Worm (Caenorhabditis elegans): ENCODE results near the gene T04C9.2.

T04C9.2 gene

ce11 chrIII:5991142-5991930, at the start of gene T04C9.2:
T04C9.2 (plus strand) TSS chrIII:5991880.
- TF ChIP-seq zag-1 (tag; optimal IDR thresholded peaks at IDR 0.05), result peak; percentile 22
- TF ChIP-seq mbf-1 (tag; optimal IDR thresholded peaks at IDR 0.05), result no peak
- TF ChIP-seq ceh-16 (tag; optimal IDR thresholded peaks at IDR 0.05), result no peak
- no peak for TF ChIP-seq sem-4 (tag; optimal IDR thresholded peaks at IDR 0.05)
- TF ChIP-seq elt-1 (tag; optimal IDR thresholded peaks at IDR 0.05), result no peak
- TF ChIP-seq blmp-1 (tag; optimal IDR thresholded peaks at IDR 0.05; ENCODE audit: insufficient read depth), result no peak
- no peak for TF ChIP-seq dmd-4 (tag; optimal IDR thresholded peaks at IDR 0.05)
- no peak for TF ChIP-seq nhr-77 (tag; optimal IDR thresholded peaks at IDR 0.05)
- TF ChIP-seq nhr-129 (tag; optimal IDR thresholded peaks at IDR 0.05), result peak; percentile 6
- TF ChIP-seq nhr-23 (tag; optimal IDR thresholded peaks at IDR 0.05), result no peak
- no peak for TF ChIP-seq R02D3.7 (tag; optimal IDR thresholded peaks at IDR 0.05)
- TF ChIP-seq gmeb-1 (tag; optimal IDR thresholded peaks at IDR 0.05), result no peak
- no peak for TF ChIP-seq ZK546.5 (tag; optimal IDR thresholded peaks at IDR 0.05)
- no peak for TF ChIP-seq lin-39 (tag; optimal IDR thresholded peaks at IDR 0.05)
- TF ChIP-seq egl-27 (tag; optimal IDR thresholded peaks at IDR 0.05), result no peak
- no peak for TF ChIP-seq fos-1 (tag; optimal IDR thresholded peaks at IDR 0.05)
- no peak for TF ChIP-seq peb-1 (tag; optimal IDR thresholded peaks at IDR 0.05)
- TF ChIP-seq mab-5 (tag; optimal IDR thresholded peaks at IDR 0.05), result peak; percentile 86
- no peak for TF ChIP-seq F13H6.1 (tag; optimal IDR thresholded peaks at IDR 0.05)
- no peak for TF ChIP-seq nhr-12 (tag; optimal IDR thresholded peaks at IDR 0.05)
- no peak for TF ChIP-seq sma-3 (GFP tag; optimal IDR thresholded peaks at IDR 0.05)
- no peak for TF ChIP-seq ztf-1 (GFP tag; conservative IDR thresholded peaks at IDR 0.05)
- TF ChIP-seq crh-2 (tag; optimal IDR thresholded peaks at IDR 0.05), result no peak
- TF ChIP-seq unc-55 (GFP tag; optimal IDR thresholded peaks at IDR 0.05), result peak; percentile 22
- no peak for TF ChIP-seq mdl-1 (tag; optimal IDR thresholded peaks at IDR 0.05)
- no peak for TF ChIP-seq unc-62 (GFP tag; optimal IDR thresholded peaks at IDR 0.05)
- peak; percentile 13 for TF ChIP-seq Y55F3AM.14 (GFP tag; optimal IDR thresholded peaks at IDR 0.05)

- TF ChIP-seq fos-1 (tag; optimal IDR thresholded peaks at IDR 0.05) (no peak), zag-1 (tag; optimal IDR thresholded peaks at IDR 0.05) (no peak), ZK546.5 (tag; optimal IDR thresholded peaks at IDR 0.05) (no peak), alr-1 (tag; optimal IDR thresholded peaks at IDR 0.05) (no peak), elt-1 (tag; optimal IDR thresholded peaks at IDR 0.05) (no peak), aly-2 (tag; optimal IDR thresholded peaks at IDR 0.05) (no peak), ztf-4 (tag; optimal IDR thresholded peaks at IDR 0.05) (no peak), blmp-1 (tag; optimal IDR thresholded peaks at IDR 0.05; ENCODE audit: insufficient read depth) (no peak), unc-55 (GFP tag; optimal IDR thresholded peaks at IDR 0.05) (no peak), ztf-11 (tag; optimal IDR thresholded peaks at IDR 0.05) (no peak), R02D3.7 (tag; optimal IDR thresholded peaks at IDR 0.05) (no peak)
These were observed 49.6 kb upstream of the T04C9.2 start for ce11 chrIII:5942104-5942503.

ce11 chrIII:5943368-5944180, 48.1 kb upstream of the T04C9.2 start:
- TF ChIP-seq lin-39 (tag; optimal IDR thresholded peaks at IDR 0.05) (no peak), unc-62 (GFP tag; optimal IDR thresholded peaks at IDR 0.05) (no peak), ceh-82 (tag; optimal IDR thresholded peaks at IDR 0.05) (no peak), ama-1 (optimal IDR thresholded peaks at IDR 0.05) (peak; percentile 87), zag-1 (tag; optimal IDR thresholded peaks at IDR 0.05) (no peak), lin-13 (GFP tag; optimal IDR thresholded peaks at IDR 0.05) (peak; percentile 61), crh-2 (tag; optimal IDR thresholded peaks at IDR 0.05) (peak; percentile 61), nhr-10 (tag; optimal IDR thresholded peaks at IDR 0.05) (no peak), sem-4 (tag; optimal IDR thresholded peaks at IDR 0.05) (peak; percentile 50), C34F6.9 (tag; optimal IDR thresholded peaks at IDR 0.05) (peak; percentile 14), nhr-11 (tag; optimal IDR thresholded peaks at IDR 0.05) (no peak), nhr-21 (tag; optimal IDR thresholded peaks at IDR 0.05) (peak; percentile 92), unc-55 (GFP tag; optimal IDR thresholded peaks at IDR 0.05) (peak; percentile 11), aly-2 (tag; optimal IDR thresholded peaks at IDR 0.05) (peak; percentile 27), nhr-12 (tag; optimal IDR thresholded peaks at IDR 0.05) (peak; percentile 17), F13H6.1 (tag; optimal IDR thresholded peaks at IDR 0.05) (peak; percentile 22), nhr-25 (tag; optimal IDR thresholded peaks at IDR 0.05) (peak; percentile 62), egl-27 (tag; optimal IDR thresholded peaks at IDR 0.05) (no peak), sma-3 (GFP tag; optimal IDR thresholded peaks at IDR 0.05) (peak; percentile 63), nhr-77 (tag; optimal IDR thresholded peaks at IDR 0.05) (no peak), unc-39 (tag; optimal IDR thresholded peaks at IDR 0.05) (no peak), ztf-4 (tag; optimal IDR thresholded peaks at IDR 0.05) (peak; percentile 16), snpc-4 (tag; optimal IDR thresholded peaks at IDR 0.05) (no peak), ceh-16 (tag; optimal IDR thresholded peaks at IDR 0.05) (no peak), mdl-1 (tag; optimal IDR thresholded peaks at IDR 0.05) (no peak), nhr-6 (tag; optimal IDR thresholded peaks at IDR 0.05) (peak; percentile 30), alr-1 (tag; optimal IDR thresholded peaks at IDR 0.05) (no peak), dmd-4 (tag; optimal IDR thresholded peaks at IDR 0.05) (no peak), gmeb-1 (tag; optimal IDR thresholded peaks at IDR 0.05) (peak; percentile 34), mbf-1 (tag; optimal IDR thresholded peaks at IDR 0.05) (no peak), nhr-237 (tag; optimal IDR thresholded peaks at IDR 0.05) (no peak), ztf-1 (GFP tag; conservative IDR thresholded peaks at IDR 0.05) (no peak), fos-1 (tag; optimal IDR thresholded peaks at IDR 0.05) (no peak), R02D3.7 (tag; optimal IDR thresholded peaks at IDR 0.05) (no peak), lsy-2 (tag; optimal IDR thresholded peaks at IDR 0.05) (peak in 1 of 2 experiments; percentile 45)

Measured in whole organism, L2 larva.